Worm (Caenorhabditis elegans): ENCODE results near the gene dhcr-24.

ce11 chrX:2607522-2608278 lies 43.8 kb upstream of the dhcr-24 start, which contains the start of gene T03G6.1:
- TF ChIP-seq ama-1 (optimal IDR thresholded peaks at IDR 0.05) (no peak), hmg-4 (GFP tag; optimal IDR thresholded peaks at IDR 0.05) (no peak), ceh-13 (GFP tag; optimal IDR thresholded peaks at IDR 0.05) (no peak), tra-4 (tag; optimal IDR thresholded peaks at IDR 0.05) (no peak), B0310.2 (tag; optimal IDR thresholded peaks at IDR 0.05) (no peak), ets-7 (tag; optimal IDR thresholded peaks at IDR 0.05) (no peak), aly-1 (tag; optimal IDR thresholded peaks at IDR 0.05) (no peak)
